Worm (Caenorhabditis elegans) whole organism, L2 larva: ENCODE data around the gene C05D9.4.
A peak's percentile ranks its signal among the peaks of the same experiment; 100 is the strongest.

ENCODE experiments used
- C34F6.9 ChIP-seq: fragments of 150-350 bp; optimal IDR thresholded peaks from 2 replicates; lab custom pipeline; 2014; ENCODE audit warnings: missing biosample characterization, missing genetic modification characterization
- F13H6.1 ChIP-seq: sonication (generic microtip); optimal IDR thresholded peaks from 2 replicates; lab custom pipeline; 2016; ENCODE audit warnings: missing genetic modification characterization, missing compliant biosample characterization
- ZK546.5 ChIP-seq: sonication (generic microtip); optimal IDR thresholded peaks from 2 replicates; lab custom pipeline; 2017; ENCODE audit warnings: missing biosample characterization, missing genetic modification characterization
- alr-1 ChIP-seq: fragments of 150-350 bp; optimal IDR thresholded peaks from 2 replicates; lab custom pipeline; 2014; ENCODE audit warnings: missing biosample characterization, missing genetic modification characterization
- aly-2 ChIP-seq: fragments of 150-350 bp; optimal IDR thresholded peaks from 2 replicates; lab custom pipeline; 2014; ENCODE audit warnings: missing biosample characterization, missing genetic modification characterization
- ama-1 ChIP-seq: fragments of 150-350 bp; optimal IDR thresholded peaks from 2 replicates; lab custom pipeline; 2018; ENCODE audit warnings: inconsistent platforms
- blmp-1 ChIP-seq: sonication (generic microtip); optimal IDR thresholded peaks from 2 replicates; lab custom pipeline; 2017; ENCODE audit warnings: missing genetic modification characterization, mild to moderate bottlenecking, missing compliant biosample characterization, antibody characterized with exemption, moderate library complexity; ENCODE audit not compliant: insufficient read depth
- ceh-16 ChIP-seq: fragments of 150-350 bp; optimal IDR thresholded peaks from 2 replicates; lab custom pipeline; 2014; ENCODE audit warnings: missing biosample characterization, missing genetic modification characterization
- ceh-82 ChIP-seq: fragments of 150-350 bp; optimal IDR thresholded peaks from 2 replicates; lab custom pipeline; 2014; ENCODE audit warnings: missing biosample characterization, missing genetic modification characterization
- crh-2 ChIP-seq: sonication (generic microtip); optimal IDR thresholded peaks from 2 replicates; lab custom pipeline; 2017; ENCODE audit warnings: missing biosample characterization, missing genetic modification characterization
- egl-27 ChIP-seq: sonication (generic microtip); optimal IDR thresholded peaks from 3 replicates; lab custom pipeline; 2017; ENCODE audit warnings: missing biosample characterization, missing genetic modification reagents, missing genetic modification characterization
- elt-1 ChIP-seq: fragments of 150-350 bp; optimal IDR thresholded peaks from 2 replicates; lab custom pipeline; 2014; ENCODE audit warnings: missing biosample characterization, missing genetic modification characterization
- fos-1 ChIP-seq: fragments of 150-350 bp; optimal IDR thresholded peaks from 2 replicates; lab custom pipeline; 2014; ENCODE audit warnings: missing biosample characterization, missing genetic modification characterization
- gmeb-1 ChIP-seq: fragments of 150-350 bp; optimal IDR thresholded peaks from 2 replicates; lab custom pipeline; 2014; ENCODE audit warnings: missing biosample characterization, missing genetic modification characterization
- lin-11 ChIP-seq: fragments of 150-350 bp; sonication (generic microtip); optimal IDR thresholded peaks from 2 replicates; lab custom pipeline; 2014; ENCODE audit warnings: missing biosample characterization, missing genetic modification characterization, inconsistent platforms, mixed read lengths
- lin-39 ChIP-seq: fragments of 150-350 bp; optimal IDR thresholded peaks from 2 replicates; lab custom pipeline; 2014; ENCODE audit warnings: missing biosample characterization, missing genetic modification reagents, missing genetic modification characterization
- lsy-2 ChIP-seq, 2 experiments: fragments of 150-350 bp in 1 of 2; sonication (generic microtip) in 1 of 2; optimal IDR thresholded peaks; 2 replicates each; lab custom pipeline; 2014 to 2017; ENCODE audit warnings: missing biosample characterization in 2 of 2, missing genetic modification characterization in 2 of 2
- mab-5 ChIP-seq: fragments of 150-350 bp; optimal IDR thresholded peaks from 2 replicates; lab custom pipeline; 2014; ENCODE audit warnings: missing biosample characterization, missing genetic modification characterization
- mbf-1 ChIP-seq: sonication (generic microtip); optimal IDR thresholded peaks from 2 replicates; lab custom pipeline; 2017; ENCODE audit warnings: missing biosample characterization, missing genetic modification characterization
- mdl-1 ChIP-seq, 2 experiments: fragments of 150-350 bp in 1 of 2; sonication (generic microtip) in 1 of 2; optimal IDR thresholded peaks; 2 replicates each; lab custom pipeline; 2017; ENCODE audit warnings: missing biosample characterization in 2 of 2, missing genetic modification characterization in 2 of 2
- nhr-10 ChIP-seq: sonication (generic microtip); optimal IDR thresholded peaks from 2 replicates; lab custom pipeline; 2017; ENCODE audit warnings: missing biosample characterization, missing genetic modification characterization
- nhr-11 ChIP-seq: fragments of 150-350 bp; optimal IDR thresholded peaks from 2 replicates; lab custom pipeline; 2014; ENCODE audit warnings: missing biosample characterization, missing genetic modification characterization
- nhr-129 ChIP-seq: fragments of 150-350 bp; optimal IDR thresholded peaks from 2 replicates; lab custom pipeline; 2014; ENCODE audit warnings: missing biosample characterization, missing genetic modification characterization
- nhr-21 ChIP-seq: fragments of 150-350 bp; optimal IDR thresholded peaks from 2 replicates; lab custom pipeline; 2014; ENCODE audit warnings: missing biosample characterization, missing genetic modification characterization
- nhr-23 ChIP-seq: fragments of 150-350 bp; optimal IDR thresholded peaks from 2 replicates; lab custom pipeline; 2014; ENCODE audit warnings: missing biosample characterization, missing genetic modification reagents, missing genetic modification characterization
- nhr-237 ChIP-seq: fragments of 150-350 bp; optimal IDR thresholded peaks from 2 replicates; lab custom pipeline; 2014; ENCODE audit warnings: missing biosample characterization, missing genetic modification characterization
- nhr-25 ChIP-seq: fragments of 150-350 bp; sonication (generic microtip); optimal IDR thresholded peaks from 3 replicates; lab custom pipeline; 2014; ENCODE audit warnings: missing biosample characterization, missing genetic modification characterization
- nhr-6 ChIP-seq: fragments of 150-350 bp; optimal IDR thresholded peaks from 2 replicates; lab custom pipeline; 2014; ENCODE audit warnings: missing biosample characterization, missing genetic modification characterization
- nhr-77 ChIP-seq: fragments of 150-350 bp; optimal IDR thresholded peaks from 2 replicates; lab custom pipeline; 2014; ENCODE audit warnings: missing biosample characterization, missing genetic modification characterization
- sem-4 ChIP-seq: fragments of 150-350 bp; optimal IDR thresholded peaks from 2 replicates; lab custom pipeline; 2014; ENCODE audit warnings: missing biosample characterization, missing genetic modification reagents, missing genetic modification characterization
- skn-1 ChIP-seq: sonication (generic microtip); optimal IDR thresholded peaks from 2 replicates; lab custom pipeline; 2017; ENCODE audit warnings: missing biosample characterization, missing genetic modification characterization
- sma-9 ChIP-seq, 2 experiments: fragments of 150-350 bp in 1 of 2; sonication (generic microtip) in 1 of 2; optimal IDR thresholded peaks; 2 replicates each; lab custom pipeline; 2014 to 2016; ENCODE audit warnings: missing genetic modification characterization in 2 of 2, mild to moderate bottlenecking in 1 of 2, missing biosample characterization in 1 of 2, missing compliant biosample characterization in 1 of 2, missing genetic modification reagents in 1 of 2, moderate library complexity in 1 of 2
- snpc-4 ChIP-seq: fragments of 150-350 bp; optimal IDR thresholded peaks from 2 replicates; lab custom pipeline; 2014; ENCODE audit warnings: missing biosample characterization, missing genetic modification characterization
- unc-39 ChIP-seq: fragments of 150-350 bp; optimal IDR thresholded peaks from 2 replicates; lab custom pipeline; 2014; ENCODE audit warnings: missing biosample characterization, missing genetic modification characterization
- unc-55 ChIP-seq: fragments of 150-350 bp; sonication (generic microtip); optimal IDR thresholded peaks from 3 replicates; lab custom pipeline; 2014; ENCODE audit warnings: missing biosample characterization, missing genetic modification reagents, missing genetic modification characterization
- zag-1 ChIP-seq: fragments of 150-350 bp; optimal IDR thresholded peaks from 2 replicates; lab custom pipeline; 2014; ENCODE audit warnings: missing biosample characterization, missing genetic modification characterization
- ztf-1 ChIP-seq: fragments of 200-800 bp; sonication (Bioruptor generic); conservative IDR thresholded peaks from 2 replicates; pipeline ENCODE4 v1.3.6; 2022; ENCODE audit warnings: missing genetic modification characterization, missing compliant biosample characterization
- ztf-11 ChIP-seq: sonication (generic microtip); optimal IDR thresholded peaks from 2 replicates; lab custom pipeline; 2017; ENCODE audit warnings: missing biosample characterization, missing genetic modification characterization

C05D9.4 gene

DNA sequence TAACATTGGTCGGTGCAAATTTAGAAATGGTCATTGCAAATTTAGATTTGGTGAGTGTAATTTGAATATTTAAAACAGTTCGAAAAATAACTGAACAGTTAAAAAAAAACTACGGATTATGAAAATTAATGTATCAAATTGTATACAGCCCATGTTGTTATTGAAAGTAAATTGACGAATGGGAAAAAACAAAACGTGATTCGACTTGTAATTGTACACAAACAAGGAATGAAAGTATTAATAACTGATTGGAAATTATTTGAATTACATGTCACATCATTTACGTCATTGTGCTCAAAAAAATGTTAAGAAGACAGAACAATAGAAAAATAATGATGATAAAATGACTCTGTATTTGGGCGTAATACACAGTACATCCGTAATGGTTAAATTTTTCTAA lies 13.5 kb upstream of the C05D9.4 start:
- no peak for TF ChIP-seq nhr-11 (tag; lab: Kevin White, UChicago)
- no peak for TF ChIP-seq nhr-25 (tag; lab: Kevin White, UChicago)
- no peak for TF ChIP-seq C34F6.9 (tag; lab: Kevin White, UChicago)
- TF ChIP-seq lin-11 (tag; lab: Kevin White, UChicago) = no peak
- no peak for TF ChIP-seq nhr-21 (tag; lab: Kevin White, UChicago)
- no peak for TF ChIP-seq snpc-4 (tag; lab: Kevin White, UChicago)
- no peak for TF ChIP-seq fos-1
- TF ChIP-seq alr-1 (tag; lab: Kevin White, UChicago) = no peak
- no peak for TF ChIP-seq ztf-11
- no peak for TF ChIP-seq mab-5 (tag; lab: Kevin White, UChicago)
- no peak for TF ChIP-seq ztf-1 (GFP tag; lab: Robert Waterston, UW)
- no peak for TF ChIP-seq elt-1 (tag; lab: Kevin White, UChicago)
- TF ChIP-seq blmp-1 (tag; lab: Kevin White, UChicago) = no peak

DNA sequence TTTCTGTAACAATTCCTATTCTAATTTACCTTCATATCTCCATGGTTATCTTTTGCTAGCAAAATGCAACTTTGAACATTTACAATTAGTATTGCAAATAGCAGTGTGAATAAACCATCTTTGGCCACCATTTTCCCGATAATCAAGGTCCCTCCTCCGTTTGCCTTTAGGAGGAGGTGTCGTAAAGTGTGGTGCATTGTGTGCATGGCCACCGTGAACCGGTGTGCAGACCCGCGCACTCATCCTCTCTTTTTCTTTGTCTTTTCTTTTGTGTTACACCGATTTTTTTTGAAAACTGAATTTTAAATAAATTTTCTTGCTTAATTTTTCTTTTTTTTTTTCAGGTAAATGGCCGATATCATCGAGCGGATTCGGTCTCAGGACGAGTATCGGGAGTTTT lies 11.1 kb upstream of the C05D9.4 start, which contains the start of the genes pigx-1 and rme-6:
Gene pigx-1, minus strand, starts transcription at position 206 of the 400 bp plus-strand sequence.
Gene rme-6, plus strand, starts transcription at position 345 of the 400 bp plus-strand sequence.
- TF ChIP-seq lsy-2 (tag; optimal IDR thresholded peaks at IDR 0.05; lab: Kevin White, UChicago) (peak in 1 of 2 experiments; percentile 27), nhr-77 (tag; lab: Kevin White, UChicago) (no peak), unc-55 (GFP tag; lab: Kevin White, UChicago) (peak; percentile 63), nhr-129 (tag; lab: Kevin White, UChicago) (peak; percentile 20)
- TF ChIP-seq, all 48 proteins: peak for 3

ce11 chrX:1103702-1104262 lies 4.1 kb upstream of the C05D9.4 start, which contains the start of gene ife-4:
Gene ife-4, plus strand, starts transcription at chrX:1104212.
- TF ChIP-seq ama-1 (lab: Kevin White, UChicago) (no peak), nhr-6 (tag; lab: Kevin White, UChicago) (no peak), mab-5 (tag; lab: Kevin White, UChicago) (peak; percentile 50), nhr-25 (tag; lab: Kevin White, UChicago) (no peak), nhr-23 (tag; lab: Kevin White, UChicago) (no peak), lin-39 (no peak), sma-9 (GFP tag; optimal IDR thresholded peaks at IDR 0.05; lab: Kevin White, UChicago) (peak; percentile 47), sma-9 (tag; optimal IDR thresholded peaks at IDR 0.05; lab: Kevin White, UChicago) (no peak), F13H6.1 (peak; percentile 41), lin-11 (tag; lab: Kevin White, UChicago) (no peak), ztf-1 (GFP tag; lab: Robert Waterston, UW) (no peak), nhr-129 (tag; lab: Kevin White, UChicago) (peak; percentile 29), mdl-1 (tag; optimal IDR thresholded peaks at IDR 0.05; lab: Kevin White, UChicago) (no peak), nhr-10 (tag; lab: Kevin White, UChicago) (no peak), nhr-11 (tag; lab: Kevin White, UChicago) (no peak), ZK546.5 (tag; lab: Kevin White, UChicago) (no peak), egl-27 (no peak), ceh-82 (tag; lab: Kevin White, UChicago) (no peak), aly-2 (tag; lab: Kevin White, UChicago) (no peak), C34F6.9 (tag; lab: Kevin White, UChicago) (peak; percentile 70), fos-1 (peak; percentile 6), lsy-2 (tag; optimal IDR thresholded peaks at IDR 0.05; lab: Kevin White, UChicago) (peak in 1 of 2 experiments; percentile 51), skn-1 (tag; lab: Kevin White, UChicago) (no peak), gmeb-1 (tag; lab: Kevin White, UChicago) (no peak), unc-39 (tag; lab: Kevin White, UChicago) (no peak), unc-55 (GFP tag; lab: Kevin White, UChicago) (peak; percentile 63), ceh-16 (no peak), crh-2 (tag; lab: Kevin White, UChicago) (peak; percentile 7), nhr-237 (tag; lab: Kevin White, UChicago) (no peak), mbf-1 (tag; lab: Kevin White, UChicago) (no peak), zag-1 (tag; lab: Kevin White, UChicago) (peak; percentile 22), nhr-21 (tag; lab: Kevin White, UChicago) (no peak), sem-4 (tag; lab: Kevin White, UChicago) (no peak)
